Worm (Caenorhabditis elegans) whole organism, midembryonic: ENCODE data around the gene C05D11.1.

Experiments used
- T22C8.4 ChIP-seq: fragments of 200-800 bp; sonication (Bioruptor generic); IDR thresholded peaks from 2 replicates; pipeline ENCODE4 v1.3.6; 2022; ENCODE audit warnings: missing genetic modification characterization, missing compliant biosample characterization
- cog-1 ChIP-seq: sonication (generic microtip); optimal IDR thresholded peaks from 2 replicates; lab custom pipeline; 2016; ENCODE audit warnings: missing genetic modification characterization, missing compliant biosample characterization
- flt-1 ChIP-seq: fragments of 200-800 bp; sonication (Bioruptor generic); IDR thresholded peaks from 2 replicates; pipeline ENCODE4 v1.3.6; 2022; ENCODE audit warnings: missing genetic modification characterization, missing compliant biosample characterization
- klf-2 ChIP-seq: fragments of 200-800 bp; sonication (Bioruptor generic); conservative IDR thresholded peaks from 2 replicates; pipeline ENCODE4 v1.3.6; 2022; ENCODE audit warnings: missing genetic modification reagents, missing genetic modification characterization, missing compliant biosample characterization
- med-1 ChIP-seq: sonication (generic microtip); optimal IDR thresholded peaks from 2 replicates; lab custom pipeline; 2017; ENCODE audit warnings: missing genetic modification characterization, mild to moderate bottlenecking, missing compliant biosample characterization, antibody characterized with exemption, missing genetic modification reagents; ENCODE audit not compliant: insufficient read depth
- ref-1 ChIP-seq: fragments of 200-800 bp; sonication (Bioruptor generic); conservative IDR thresholded peaks from 2 replicates; pipeline ENCODE4 v1.3.6; 2022; ENCODE audit warnings: missing genetic modification reagents, missing genetic modification characterization, missing compliant biosample characterization
- tab-1 ChIP-seq: fragments of 200-800 bp; sonication (Bioruptor generic); IDR thresholded peaks from 2 replicates; pipeline ENCODE4 v1.3.6; 2022; ENCODE audit warnings: missing genetic modification characterization, missing compliant biosample characterization
- ztf-23 ChIP-seq: fragments of 200-800 bp; sonication (Bioruptor generic); IDR thresholded peaks from 2 replicates; pipeline ENCODE4 v1.3.6; 2022; ENCODE audit warnings: missing genetic modification reagents, missing genetic modification characterization, missing compliant biosample characterization
- ztf-29 ChIP-seq: fragments of 200-800 bp; sonication (Bioruptor generic); IDR thresholded peaks from 2 replicates; pipeline ENCODE4 v1.3.6; 2022; ENCODE audit warnings: missing genetic modification reagents, missing genetic modification characterization, missing compliant biosample characterization

C05D11.1 gene

ce11 chrIII:6420995-6421404, 15.4 kb upstream of the C05D11.1 start:
- TF ChIP-seq cog-1 (tag; lab: Kevin White, UChicago), result peak; percentile 33
- TF ChIP-seq tab-1 (GFP tag; lab: Robert Waterston, UW), result no peak
- TF ChIP-seq flt-1 (GFP tag; lab: Robert Waterston, UW), result 0 out of 2 replicates have a peak, but pooled peaks have one; percentile 8
- no peak for TF ChIP-seq klf-2 (GFP tag; lab: Robert Waterston, UW)
- TF ChIP-seq ztf-29 (GFP tag; lab: Robert Waterston, UW), result peak; percentile 39; the same call in 1 of the 2 replicates
- no peak for TF ChIP-seq med-1 (GFP tag; lab: Kevin White, UChicago)
- no peak for TF ChIP-seq ref-1 (GFP tag; lab: Robert Waterston, UW)
- no peak for TF ChIP-seq ztf-23
- no peak for TF ChIP-seq T22C8.4 (GFP tag; lab: Robert Waterston, UW)

- TF ChIP-seq ref-1 (GFP tag; lab: Robert Waterston, UW), result no peak
- TF ChIP-seq ztf-29 (GFP tag; lab: Robert Waterston, UW), result no peak
- no peak for TF ChIP-seq med-1 (GFP tag; lab: Kevin White, UChicago)
- TF ChIP-seq ztf-23, result no peak
- TF ChIP-seq tab-1 (GFP tag; lab: Robert Waterston, UW), result no peak
- no peak for TF ChIP-seq T22C8.4 (GFP tag; lab: Robert Waterston, UW)
- no peak for TF ChIP-seq flt-1 (GFP tag; lab: Robert Waterston, UW)
- no peak for TF ChIP-seq cog-1 (tag; lab: Kevin White, UChicago)
- TF ChIP-seq klf-2 (GFP tag; lab: Robert Waterston, UW), result no peak
These were observed 14.9 kb upstream of the C05D11.1 start for ce11 chrIII:6421473-6421872.

ce11 chrIII:6421973-6422511, 14.4 kb upstream of the C05D11.1 start:
- TF ChIP-seq cog-1 (tag; lab: Kevin White, UChicago), result no peak
- TF ChIP-seq ztf-29 (GFP tag; lab: Robert Waterston, UW), result no peak
- TF ChIP-seq tab-1 (GFP tag; lab: Robert Waterston, UW), result no peak
- TF ChIP-seq flt-1 (GFP tag; lab: Robert Waterston, UW), result no peak
- no peak for TF ChIP-seq med-1 (GFP tag; lab: Kevin White, UChicago)
- TF ChIP-seq T22C8.4 (GFP tag; lab: Robert Waterston, UW), result no peak
- no peak for TF ChIP-seq ztf-23
- no peak for TF ChIP-seq ref-1 (GFP tag; lab: Robert Waterston, UW)
- no peak for TF ChIP-seq klf-2 (GFP tag; lab: Robert Waterston, UW)

ce11 chrIII:6422721-6423120, 13.7 kb upstream of the C05D11.1 start:
- TF ChIP-seq ztf-29 (GFP tag; lab: Robert Waterston, UW) (no peak), cog-1 (tag; lab: Kevin White, UChicago) (no peak), klf-2 (GFP tag; lab: Robert Waterston, UW) (no peak), T22C8.4 (GFP tag; lab: Robert Waterston, UW) (no peak), ztf-23 (no peak), med-1 (GFP tag; lab: Kevin White, UChicago) (no peak), ref-1 (GFP tag; lab: Robert Waterston, UW) (no peak), tab-1 (GFP tag; lab: Robert Waterston, UW) (no peak), flt-1 (GFP tag; lab: Robert Waterston, UW) (no peak)

- no peak for TF ChIP-seq tab-1 (GFP tag; lab: Robert Waterston, UW)
- TF ChIP-seq flt-1 (GFP tag; lab: Robert Waterston, UW), result no peak
- TF ChIP-seq klf-2 (GFP tag; lab: Robert Waterston, UW), result no peak
These were observed 9.2 kb upstream of the C05D11.1 start, which contains the start of gene C05D11.8 for ce11 chrIII:6427205-6427604. Gene C05D11.8, minus strand, starts transcription at chrIII:6427305.

ce11 chrIII:6430834-6431233, 5.6 kb upstream of the C05D11.1 start, which contains the start of gene popl-1:
Gene popl-1, minus strand, starts transcription at chrIII:6430934.
- TF ChIP-seq ztf-29 (GFP tag; lab: Robert Waterston, UW) (no peak), flt-1 (GFP tag; lab: Robert Waterston, UW) (no peak), T22C8.4 (GFP tag; lab: Robert Waterston, UW) (no peak), med-1 (GFP tag; lab: Kevin White, UChicago) (no peak), klf-2 (GFP tag; lab: Robert Waterston, UW) (no peak), ztf-23 (no peak), ref-1 (GFP tag; lab: Robert Waterston, UW) (no peak), cog-1 (tag; lab: Kevin White, UChicago) (no peak), tab-1 (GFP tag; lab: Robert Waterston, UW) (no peak)

ce11 chrIII:6431766-6432228, 4.6 kb upstream of the C05D11.1 start, which contains the start of the genes mrps-17 and txdc-9:
Gene mrps-17, minus strand, starts transcription at chrIII:6431798.
Gene txdc-9, plus strand, starts transcription at chrIII:6432178.
- TF ChIP-seq cog-1 (tag; lab: Kevin White, UChicago) (no peak), flt-1 (GFP tag; lab: Robert Waterston, UW) (peak; percentile 68; the same call in 1 of the 2 replicates)

ce11 chrIII:6432939-6433338, 3.5 kb upstream of the C05D11.1 start, which contains the start of gene vps-16:
Gene vps-16, plus strand, starts transcription at chrIII:6433239.
- TF ChIP-seq ref-1 (GFP tag; lab: Robert Waterston, UW), result no peak
- no peak for TF ChIP-seq flt-1 (GFP tag; lab: Robert Waterston, UW)
- TF ChIP-seq ztf-23, result no peak
- TF ChIP-seq T22C8.4 (GFP tag; lab: Robert Waterston, UW), result no peak
- TF ChIP-seq cog-1 (tag; lab: Kevin White, UChicago), result no peak
- TF ChIP-seq tab-1 (GFP tag; lab: Robert Waterston, UW), result no peak
- TF ChIP-seq med-1 (GFP tag; lab: Kevin White, UChicago), result no peak
- TF ChIP-seq ztf-29 (GFP tag; lab: Robert Waterston, UW), result no peak
- no peak for TF ChIP-seq klf-2 (GFP tag; lab: Robert Waterston, UW)

ce11 chrIII:6439854-6440253, 3.4 kb downstream of the C05D11.1 start:
- TF ChIP-seq tab-1 (GFP tag; lab: Robert Waterston, UW) (no peak), ztf-29 (GFP tag; lab: Robert Waterston, UW) (no peak), ztf-23 (no peak), T22C8.4 (GFP tag; lab: Robert Waterston, UW) (no peak), med-1 (GFP tag; lab: Kevin White, UChicago) (no peak), ref-1 (GFP tag; lab: Robert Waterston, UW) (no peak), cog-1 (tag; lab: Kevin White, UChicago) (no peak)
